Worm (Caenorhabditis elegans) whole organism, L1 larva: ENCODE measurements around the gene rpt-3.
A peak's percentile ranks its signal among the peaks of the same experiment; 100 is the strongest.

Experiments
- C04F5.9 ChIP-seq: sonication (generic microtip); optimal IDR thresholded peaks from 2 replicates; lab custom pipeline; 2016; ENCODE audit warnings: missing genetic modification characterization, missing compliant biosample characterization
- C16A3.4 ChIP-seq: fragments of 150-350 bp; optimal IDR thresholded peaks from 2 replicates; lab custom pipeline; 2014; ENCODE audit warnings: missing biosample characterization, missing genetic modification characterization
- C34B4.2 ChIP-seq: sonication (generic microtip); optimal IDR thresholded peaks from 2 replicates; lab custom pipeline; 2017; ENCODE audit warnings: mild to moderate bottlenecking, missing genetic modification characterization, missing compliant biosample characterization
- F16B12.6 ChIP-seq: fragments of 150-350 bp; optimal IDR thresholded peaks from 2 replicates; lab custom pipeline; 2014; ENCODE audit warnings: missing biosample characterization, missing genetic modification characterization
- aha-1 ChIP-seq: fragments of 150-350 bp; optimal IDR thresholded peaks from 2 replicates; lab custom pipeline; 2014; ENCODE audit warnings: missing biosample characterization, missing genetic modification characterization
- aly-2 ChIP-seq: fragments of 150-350 bp; optimal IDR thresholded peaks from 2 replicates; lab custom pipeline; 2014; ENCODE audit warnings: missing biosample characterization, missing genetic modification characterization
- ama-1 ChIP-seq: fragments of 150-350 bp; optimal IDR thresholded peaks from 2 replicates; lab custom pipeline; 2014
- ceh-8 ChIP-seq: fragments of 200-800 bp; sonication (Bioruptor generic); optimal IDR thresholded peaks from 2 replicates; lab custom pipeline; 2018; ENCODE audit warnings: mild to moderate bottlenecking, missing genetic modification characterization, moderate library complexity, missing compliant biosample characterization
- ceh-82 ChIP-seq, 3 experiments: fragments of 150-350 bp in 1 of 3; sonication (generic microtip) in 2 of 3; optimal IDR thresholded peaks; 2 replicates each; lab custom pipeline; 2014 to 2017; ENCODE audit warnings: missing biosample characterization in 3 of 3, missing genetic modification characterization in 3 of 3
- ceh-88 ChIP-seq: fragments of 200-800 bp; sonication (Bioruptor generic); IDR thresholded peaks from 2 replicates; pipeline ENCODE4 v1.3.6; 2022; ENCODE audit warnings: missing genetic modification characterization, missing compliant biosample characterization
- ceh-90 ChIP-seq: sonication (generic microtip); optimal IDR thresholded peaks from 2 replicates; lab custom pipeline; 2016; ENCODE audit warnings: missing genetic modification characterization, missing compliant biosample characterization
- ces-1 ChIP-seq: fragments of 150-350 bp; optimal IDR thresholded peaks from 2 replicates; lab custom pipeline; 2014; ENCODE audit warnings: missing biosample characterization, missing genetic modification reagents, missing genetic modification characterization
- dpl-1 ChIP-seq, 3 experiments: fragments of 150-350 bp in 2 of 3; sonication (generic microtip) in 1 of 3; optimal IDR thresholded peaks; 2 replicates each; lab custom pipeline; 2014 to 2017; ENCODE audit warnings: missing biosample characterization in 3 of 3, missing genetic modification characterization in 3 of 3, missing genetic modification reagents in 3 of 3
- dsc-1 ChIP-seq: sonication (generic microtip); optimal IDR thresholded peaks from 2 replicates; lab custom pipeline; 2016; ENCODE audit warnings: mild to moderate bottlenecking, missing genetic modification characterization, missing compliant biosample characterization
- efl-1 ChIP-seq, 4 experiments: fragments of 150-350 bp; optimal IDR thresholded peaks in 3 of 4; peaks in 1 of 4; 1 replicate in 1 of 4; 2 replicates in 3 of 4; lab custom pipeline; 2014; ENCODE audit warnings: missing biosample characterization in 2 of 4, missing genetic modification characterization in 2 of 4, missing genetic modification reagents in 2 of 4
- efl-3 ChIP-seq: fragments of 200-800 bp; sonication (Bioruptor generic); optimal IDR thresholded peaks from 2 replicates; lab custom pipeline; 2018; ENCODE audit warnings: mild to moderate bottlenecking, missing genetic modification characterization, missing compliant biosample characterization
- egl-13 ChIP-seq: sonication (generic microtip); optimal IDR thresholded peaks from 2 replicates; lab custom pipeline; 2016; ENCODE audit warnings: missing genotype, missing genetic modification reagents, missing genetic modification characterization, missing compliant biosample characterization
- ets-5 ChIP-seq: fragments of 200-800 bp; sonication (Bioruptor generic); IDR thresholded peaks from 2 replicates; pipeline ENCODE4 v1.3.6; 2022; ENCODE audit warnings: missing genetic modification characterization, missing compliant biosample characterization
- fkh-10 ChIP-seq: sonication (generic microtip); optimal IDR thresholded peaks from 2 replicates; lab custom pipeline; 2017; ENCODE audit warnings: missing biosample characterization, missing genetic modification reagents, missing genetic modification characterization
- grh-1 ChIP-seq: fragments of 200-800 bp; sonication (Bioruptor generic); IDR thresholded peaks from 2 replicates; pipeline ENCODE4 v1.3.6; 2022; ENCODE audit warnings: missing genetic modification reagents, missing genetic modification characterization, missing compliant biosample characterization
- hlh-17 ChIP-seq: fragments of 200-800 bp; sonication (Bioruptor generic); optimal IDR thresholded peaks from 2 replicates; lab custom pipeline; 2018; ENCODE audit warnings: missing genetic modification characterization, mild to moderate bottlenecking, missing compliant biosample characterization, moderate library complexity, borderline replicate concordance
- hlh-4 ChIP-seq: sonication (generic microtip); optimal IDR thresholded peaks from 2 replicates; lab custom pipeline; 2016; ENCODE audit warnings: mild to moderate bottlenecking, missing genetic modification characterization, missing compliant biosample characterization
- hpl-2 ChIP-seq: fragments of 150-350 bp; optimal IDR thresholded peaks from 2 replicates; lab custom pipeline; 2014; ENCODE audit warnings: missing biosample characterization, missing genetic modification reagents, missing genetic modification characterization
- irx-1 ChIP-seq: sonication (generic microtip); optimal IDR thresholded peaks from 2 replicates; lab custom pipeline; 2016; ENCODE audit warnings: missing genetic modification characterization, missing compliant biosample characterization
- lin-13 ChIP-seq: fragments of 150-350 bp; optimal IDR thresholded peaks from 2 replicates; lab custom pipeline; 2014; ENCODE audit warnings: missing biosample characterization, missing genetic modification reagents, missing genetic modification characterization
- lin-14 ChIP-seq: fragments of 200-800 bp; sonication (Bioruptor generic); optimal IDR thresholded peaks from 2 replicates; lab custom pipeline; 2018; ENCODE audit warnings: mild to moderate bottlenecking, missing genetic modification characterization, moderate library complexity, missing compliant biosample characterization
- lin-35 ChIP-seq, 2 experiments: fragments of 150-350 bp; optimal IDR thresholded peaks; 2 replicates each; lab custom pipeline; 2014; ENCODE audit warnings: missing biosample characterization in 2 of 2, missing genetic modification characterization in 2 of 2, missing genetic modification reagents in 2 of 2
- lin-39 ChIP-seq: fragments of 150-350 bp; optimal IDR thresholded peaks from 2 replicates; lab custom pipeline; 2014; ENCODE audit warnings: missing biosample characterization, missing genetic modification reagents, missing genetic modification characterization
- lir-3 ChIP-seq: sonication (generic microtip); optimal IDR thresholded peaks from 2 replicates; lab custom pipeline; 2016; ENCODE audit warnings: mild to moderate bottlenecking, missing genetic modification characterization, moderate library complexity, missing compliant biosample characterization; ENCODE audit not compliant: poor library complexity
- mef-2 ChIP-seq: fragments of 150-350 bp; optimal IDR thresholded peaks from 2 replicates; lab custom pipeline; 2014; ENCODE audit warnings: missing biosample characterization, missing genetic modification characterization
- nhr-237 ChIP-seq: fragments of 150-350 bp; optimal IDR thresholded peaks from 2 replicates; lab custom pipeline; 2014; ENCODE audit warnings: missing biosample characterization, missing genetic modification characterization
- nhr-28 ChIP-seq: fragments of 150-350 bp; optimal IDR thresholded peaks from 2 replicates; lab custom pipeline; 2014; ENCODE audit warnings: missing biosample characterization, missing genetic modification characterization
- nhr-47 ChIP-seq: sonication (generic microtip); optimal IDR thresholded peaks from 2 replicates; lab custom pipeline; 2016; ENCODE audit warnings: mild to moderate bottlenecking, missing genetic modification characterization, moderate library complexity, missing compliant biosample characterization
- nhr-71 ChIP-seq: sonication (generic microtip); optimal IDR thresholded peaks from 2 replicates; lab custom pipeline; 2016; ENCODE audit warnings: mild to moderate bottlenecking, missing genetic modification characterization, moderate library complexity, missing compliant biosample characterization
- nhr-84 ChIP-seq: sonication (generic microtip); optimal IDR thresholded peaks from 2 replicates; lab custom pipeline; 2017; ENCODE audit warnings: missing biosample characterization, missing genetic modification characterization
- nhr-85 ChIP-seq: sonication (generic microtip); peaks from one replicate; lab custom pipeline; 2016; ENCODE audit warnings: missing genetic modification characterization, inconsistent platforms, missing compliant biosample characterization
- nhr-90 ChIP-seq: sonication (generic microtip); optimal IDR thresholded peaks from 2 replicates; lab custom pipeline; 2016; ENCODE audit warnings: mild to moderate bottlenecking, missing genetic modification characterization, missing compliant biosample characterization; ENCODE audit not compliant: poor library complexity
- pag-3 ChIP-seq: sonication (generic microtip); optimal IDR thresholded peaks from 2 replicates; lab custom pipeline; 2017; ENCODE audit warnings: missing genetic modification characterization, mild to moderate bottlenecking, missing compliant biosample characterization, antibody characterized with exemption, borderline replicate concordance; ENCODE audit not compliant: insufficient read depth
- pqm-1 ChIP-seq: sonication (generic microtip); optimal IDR thresholded peaks from 3 replicates; lab custom pipeline; 2017; ENCODE audit warnings: missing biosample characterization, missing genetic modification characterization
- snu-23 ChIP-seq: sonication (generic microtip); optimal IDR thresholded peaks from 2 replicates; lab custom pipeline; 2016; ENCODE audit warnings: missing genetic modification characterization, missing compliant biosample characterization
- sox-4 ChIP-seq: sonication (generic microtip); optimal IDR thresholded peaks from 2 replicates; lab custom pipeline; 2016; ENCODE audit warnings: missing genetic modification characterization, missing compliant biosample characterization
- sptf-1 ChIP-seq: fragments of 150-350 bp; optimal IDR thresholded peaks from 2 replicates; lab custom pipeline; 2014; ENCODE audit warnings: missing biosample characterization, missing genetic modification characterization
- sup-37 ChIP-seq: fragments of 200-800 bp; sonication (Bioruptor generic); optimal IDR thresholded peaks from 2 replicates; lab custom pipeline; 2018; ENCODE audit warnings: mild to moderate bottlenecking, missing genetic modification characterization, missing compliant biosample characterization
- tbx-2 ChIP-seq: sonication (generic microtip); optimal IDR thresholded peaks from 2 replicates; lab custom pipeline; 2016; ENCODE audit warnings: missing genetic modification characterization, missing compliant biosample characterization
- tlp-1 ChIP-seq: fragments of 150-350 bp; optimal IDR thresholded peaks from 2 replicates; lab custom pipeline; 2014; ENCODE audit warnings: missing biosample characterization, missing genetic modification characterization
- unc-130 ChIP-seq: fragments of 150-350 bp; optimal IDR thresholded peaks from 2 replicates; lab custom pipeline; 2017; ENCODE audit warnings: missing biosample characterization, missing genetic modification characterization, inconsistent platforms
- unc-30 ChIP-seq: sonication (generic microtip); optimal IDR thresholded peaks from 2 replicates; lab custom pipeline; 2017; ENCODE audit warnings: missing biosample characterization, missing genetic modification characterization
- unc-62 ChIP-seq: fragments of 150-350 bp; optimal IDR thresholded peaks from 2 replicates; lab custom pipeline; 2014; ENCODE audit warnings: missing biosample characterization, missing genetic modification reagents, missing genetic modification characterization
- unc-86 ChIP-seq: sonication (generic microtip); optimal IDR thresholded peaks from 2 replicates; lab custom pipeline; 2016; ENCODE audit warnings: missing genetic modification characterization, missing compliant biosample characterization
- unc-98 ChIP-seq: fragments of 200-800 bp; sonication (Bioruptor generic); IDR thresholded peaks from 2 replicates; pipeline ENCODE4 v1.3.6; 2022; ENCODE audit warnings: missing genetic modification characterization, missing compliant biosample characterization
- vab-15 ChIP-seq: sonication (generic microtip); optimal IDR thresholded peaks from 2 replicates; lab custom pipeline; 2017; ENCODE audit warnings: missing genotype, mild to moderate bottlenecking, missing genetic modification characterization, missing compliant biosample characterization
- zag-1 ChIP-seq: fragments of 150-350 bp; optimal IDR thresholded peaks from 2 replicates; lab custom pipeline; 2014; ENCODE audit warnings: missing biosample characterization, missing genetic modification characterization
- ztf-11 ChIP-seq, 2 experiments: sonication (generic microtip); optimal IDR thresholded peaks; 2 replicates each; lab custom pipeline; 2016 to 2017; ENCODE audit warnings: missing genetic modification characterization in 2 of 2, missing biosample characterization in 1 of 2, missing compliant biosample characterization in 1 of 2

The rpt-3 gene

ce11 chrIII:6447521-6447920 lies 42.1 kb upstream of the rpt-3 start (continued):
- TF ChIP-seq pag-3 (tag; lab: Kevin White, UChicago) (no peak), nhr-84 (tag; lab: Kevin White, UChicago) (no peak), C16A3.4 (tag; lab: Kevin White, UChicago) (peak; percentile 16), ceh-90 (tag; lab: Kevin White, UChicago) (no peak), ceh-88 (GFP tag; lab: Robert Waterston, UW) (no peak), ama-1 (lab: Kevin White, UChicago) (no peak), vab-15 (tag; lab: Kevin White, UChicago) (no peak), ztf-11 (tag; optimal IDR thresholded peaks at IDR 0.05; lab: Kevin White, UChicago) (no peak), ceh-82 (tag; optimal IDR thresholded peaks at IDR 0.05; lab: Kevin White, UChicago) (no peak), ces-1 (GFP tag; lab: Kevin White, UChicago) (no peak), lin-14 (GFP tag; lab: Kevin White, UChicago) (peak; percentile 76), pqm-1 (no peak), nhr-85 (tag; lab: Kevin White, UChicago) (peak; percentile 78), ceh-8 (GFP tag; lab: Kevin White, UChicago) (no peak), nhr-28 (tag; lab: Kevin White, UChicago) (no peak), hlh-17 (GFP tag; lab: Kevin White, UChicago) (no peak), irx-1 (tag; lab: Kevin White, UChicago) (no peak), dpl-1 (GFP tag; optimal IDR thresholded peaks at IDR 0.05; lab: Kevin White, UChicago) (peak in 2 of 3 experiments; percentile 17 to 36), unc-130 (no peak), hpl-2 (GFP tag; lab: Kevin White, UChicago) (no peak), C34B4.2 (tag; lab: Kevin White, UChicago) (no peak), lir-3 (tag; lab: Kevin White, UChicago) (no peak), nhr-71 (tag; lab: Kevin White, UChicago) (peak; percentile 67), C04F5.9 (no peak), sup-37 (GFP tag; lab: Kevin White, UChicago) (no peak), dsc-1 (tag; lab: Kevin White, UChicago) (no peak), F16B12.6 (tag; lab: Kevin White, UChicago) (no peak), unc-98 (no peak), unc-86 (no peak), zag-1 (tag; lab: Kevin White, UChicago) (no peak), unc-30 (tag; lab: Kevin White, UChicago) (no peak), snu-23 (GFP tag; lab: Kevin White, UChicago) (peak; percentile 68), nhr-47 (tag; lab: Kevin White, UChicago) (no peak), aly-2 (tag; lab: Kevin White, UChicago) (no peak), tbx-2 (peak; percentile 12), mef-2 (tag; lab: Kevin White, UChicago) (no peak), lin-39 (tag; lab: Kevin White, UChicago) (no peak), sox-4 (no peak), grh-1 (GFP tag; lab: Robert Waterston, UW) (no peak), lin-13 (GFP tag; lab: Kevin White, UChicago) (peak; percentile 27), ets-5 (GFP tag; lab: Robert Waterston, UW) (no peak), lin-35 (GFP tag; optimal IDR thresholded peaks at IDR 0.05; lab: Kevin White, UChicago) (peak; percentile 13 to 49), efl-3 (GFP tag; lab: Kevin White, UChicago) (no peak), tlp-1 (tag; lab: Kevin White, UChicago) (no peak), efl-1 (optimal IDR thresholded peaks at IDR 0.05; lab: Kevin White, UChicago) (peak in 1 of 2 experiments; percentile 1), efl-1 (GFP tag; optimal IDR thresholded peaks at IDR 0.05 in 1 of 2; lab: Kevin White, UChicago) (no peak), hlh-4 (no peak), aha-1 (tag; lab: Kevin White, UChicago) (no peak), sptf-1 (tag; lab: Kevin White, UChicago) (no peak), unc-62 (no peak), nhr-90 (tag; lab: Kevin White, UChicago) (peak; percentile 45), egl-13 (tag; lab: Kevin White, UChicago) (no peak), nhr-237 (tag; lab: Kevin White, UChicago) (no peak), fkh-10 (GFP tag; lab: Kevin White, UChicago) (no peak)
